Worm (Caenorhabditis elegans): ENCODE measurements around the gene sre-45.

DNA sequence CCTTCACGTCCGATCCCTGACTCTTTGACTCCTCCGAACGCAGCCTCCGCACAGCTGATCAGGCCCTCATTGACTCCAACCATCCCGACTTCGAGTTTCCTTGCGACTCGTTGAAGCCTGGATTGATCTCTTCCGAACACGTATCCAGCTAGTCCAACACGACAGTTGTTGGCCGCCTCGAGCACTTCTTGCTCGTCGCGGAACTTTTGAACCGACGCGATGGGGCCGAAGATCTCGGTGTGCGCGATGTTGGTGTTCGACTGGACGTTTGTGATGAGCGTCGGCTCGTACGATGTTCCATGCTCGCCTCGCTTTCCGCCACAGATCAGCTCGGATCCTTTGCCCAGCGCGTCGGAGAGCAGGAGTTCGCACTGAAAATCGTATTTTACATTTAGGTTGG lies 30.1 kb upstream of the sre-45 start:
- no peak for TF ChIP-seq him-1 (tag; optimal IDR thresholded peaks at IDR 0.05)
- no peak for TF ChIP-seq dao-5 (tag; optimal IDR thresholded peaks at IDR 0.05)

Data from whole organism, L4/young adult.